Worm (Caenorhabditis elegans): ENCODE results near the gene bath-42.
A peak's percentile ranks its signal among the peaks of the same experiment; 100 is the strongest.

Gene bath-42

ce11 chrIII:8125234-8125633 is 37.9 kb downstream of the bath-42 start:
- peak; percentile 10 for TF ChIP-seq dve-1 (tag; optimal IDR thresholded peaks at IDR 0.05)
- peak; percentile 63 for TF ChIP-seq nfya-1 (tag; optimal IDR thresholded peaks at IDR 0.05)
- TF ChIP-seq ceh-14 (tag; optimal IDR thresholded peaks at IDR 0.05): no peak
- peak; percentile 18 for TF ChIP-seq elt-2 (tag; optimal IDR thresholded peaks at IDR 0.05)
- peak; percentile 30 for TF ChIP-seq tbx-2 (tag; optimal IDR thresholded peaks at IDR 0.05)

DNA sequence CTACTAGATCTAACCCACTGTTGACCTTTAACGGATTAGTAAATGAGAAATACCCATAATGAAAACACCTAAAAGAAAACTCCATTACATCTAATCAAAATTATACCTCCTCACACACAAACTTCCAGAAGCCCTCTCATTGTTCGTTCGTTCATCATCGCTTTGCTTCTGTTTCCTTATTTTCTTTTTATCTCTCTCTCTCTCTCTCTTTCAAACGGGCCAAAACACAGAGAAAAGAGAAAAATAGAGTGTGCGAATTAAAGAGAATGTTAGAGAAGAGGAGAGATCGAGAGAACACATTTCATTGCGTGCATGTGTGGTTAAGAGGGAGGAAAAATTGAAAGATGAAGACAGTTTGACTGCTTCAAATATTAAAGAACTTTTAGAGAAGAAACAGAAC is 38.9 kb downstream of the bath-42 start:
- TF ChIP-seq lim-6 (tag; optimal IDR thresholded peaks at IDR 0.05) (no peak), rnt-1 (tag; optimal IDR thresholded peaks at IDR 0.05) (peak; percentile 17), nfya-1 (tag; optimal IDR thresholded peaks at IDR 0.05) (peak; percentile 71), ceh-31 (tag; optimal IDR thresholded peaks at IDR 0.05) (peak; percentile 46), sox-2 (GFP tag; IDR thresholded peaks at IDR 0.05) (peak; percentile 7; the same call in 1 of the 2 replicates), unc-42 (tag; optimal IDR thresholded peaks at IDR 0.05) (peak; percentile 41), ceh-19 (GFP tag; optimal IDR thresholded peaks at IDR 0.05) (no peak), pax-1 (tag; optimal IDR thresholded peaks at IDR 0.05) (peak; percentile 66), ceh-22 (tag; optimal IDR thresholded peaks at IDR 0.05) (no peak), tbx-2 (tag; optimal IDR thresholded peaks at IDR 0.05) (peak; percentile 13)

DNA sequence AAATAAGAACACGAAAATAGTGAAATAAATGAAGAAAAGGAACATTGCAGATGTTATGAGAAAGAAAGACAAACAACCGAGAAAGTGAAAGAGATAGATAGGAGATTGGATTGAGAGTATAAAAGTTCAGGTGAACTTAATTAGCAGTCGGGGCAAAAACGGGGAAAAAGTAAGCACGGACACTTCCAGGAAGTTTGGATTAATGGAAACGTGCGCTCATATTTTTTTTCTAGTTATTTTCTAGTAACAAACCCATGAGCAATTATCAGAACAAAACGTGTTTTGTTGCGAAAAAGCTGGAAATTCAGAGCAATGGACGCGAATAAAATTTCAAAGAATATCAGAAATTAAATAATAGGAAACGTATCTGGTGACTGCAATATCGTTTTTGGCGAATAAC is 41.3 kb downstream of the bath-42 start:
- TF ChIP-seq pat-9 (tag; optimal IDR thresholded peaks at IDR 0.05) (no peak), ets-4 (tag; optimal IDR thresholded peaks at IDR 0.05) (no peak), madf-2 (tag; optimal IDR thresholded peaks at IDR 0.05) (no peak), che-1 (tag; optimal IDR thresholded peaks at IDR 0.05) (no peak), ceh-34 (tag; optimal IDR thresholded peaks at IDR 0.05) (no peak), ama-1 (optimal IDR thresholded peaks at IDR 0.05) (no peak), K02D7.2 (tag; optimal IDR thresholded peaks at IDR 0.05) (no peak), K09A11.1 (tag; optimal IDR thresholded peaks at IDR 0.05; ENCODE audit: insufficient read depth) (no peak), fax-1 (tag; optimal IDR thresholded peaks at IDR 0.05) (no peak), tbx-2 (tag; optimal IDR thresholded peaks at IDR 0.05) (no peak), pha-2 (tag; optimal IDR thresholded peaks at IDR 0.05) (no peak), ahr-1 (tag; optimal IDR thresholded peaks at IDR 0.05) (no peak)

ce11 chrIII:8121132-8121531 is 42.1 kb downstream of the bath-42 start, which contains the start of gene gei-8:
Gene gei-8, minus strand, starts transcription at chrIII:8121232.
- TF ChIP-seq sdc-2 (tag; optimal IDR thresholded peaks at IDR 0.05) (no peak), ceh-30 (tag; optimal IDR thresholded peaks at IDR 0.05) (no peak), elt-4 (tag; optimal IDR thresholded peaks at IDR 0.05) (no peak), ztf-16 (tag; optimal IDR thresholded peaks at IDR 0.05) (no peak), ceh-24 (tag; optimal IDR thresholded peaks at IDR 0.05) (no peak), ceh-45 (GFP tag; IDR thresholded peaks at IDR 0.05) (no peak), ceh-48 (tag; optimal IDR thresholded peaks at IDR 0.05) (no peak), nhr-11 (tag; optimal IDR thresholded peaks at IDR 0.05) (no peak)

DNA sequence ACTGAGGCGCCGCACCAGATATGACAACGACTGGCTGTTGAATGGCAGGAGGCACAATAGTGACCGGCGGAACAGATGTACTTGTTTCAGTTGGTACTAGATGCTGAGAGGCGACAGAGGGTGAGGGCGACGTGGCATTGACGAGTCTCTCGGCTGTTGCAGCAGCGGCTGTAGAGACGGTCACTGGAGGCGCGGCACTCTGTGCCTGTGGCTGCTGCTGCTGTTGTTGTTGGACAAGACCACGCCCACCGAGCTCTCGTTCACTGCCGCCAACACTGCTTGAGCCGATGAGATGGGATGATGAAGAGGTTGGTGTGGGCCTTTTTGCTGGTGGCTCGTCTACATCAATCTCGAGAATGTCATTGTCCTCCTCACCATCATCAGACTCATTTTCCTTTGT is 46.0 kb downstream of the bath-42 start:
- no peak for TF ChIP-seq fkh-10 (GFP tag; optimal IDR thresholded peaks at IDR 0.05)
- TF ChIP-seq tbx-7 (tag; optimal IDR thresholded peaks at IDR 0.05): no peak
- no peak for TF ChIP-seq nhr-11 (tag; optimal IDR thresholded peaks at IDR 0.05)
- no peak for TF ChIP-seq elt-2 (tag; optimal IDR thresholded peaks at IDR 0.05)
- no peak for TF ChIP-seq lim-6 (tag; optimal IDR thresholded peaks at IDR 0.05)

DNA sequence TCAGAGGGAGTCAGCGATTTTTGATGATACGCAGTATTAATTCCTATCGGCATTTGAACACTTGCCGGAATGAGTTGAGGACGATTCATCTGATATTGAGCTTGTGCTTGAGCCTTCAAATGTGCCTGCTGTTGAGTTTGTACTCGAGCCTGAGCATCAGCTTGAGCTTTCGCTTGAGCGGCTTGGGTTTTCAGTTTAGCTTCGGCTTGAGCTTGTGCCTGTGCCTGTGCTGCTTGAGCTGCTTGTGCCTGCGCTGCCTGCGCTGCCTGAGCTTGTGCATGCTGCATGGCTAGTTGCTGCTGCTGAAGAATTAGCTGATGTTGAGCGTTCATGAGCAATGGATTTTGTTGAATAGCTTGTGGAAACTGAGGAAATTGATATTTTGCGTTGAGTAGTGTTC is 47.3 kb downstream of the bath-42 start:
- TF ChIP-seq fax-1 (tag; optimal IDR thresholded peaks at IDR 0.05) (no peak), fkh-6 (tag; optimal IDR thresholded peaks at IDR 0.05) (no peak), ceh-48 (tag; optimal IDR thresholded peaks at IDR 0.05) (no peak), ceh-31 (tag; optimal IDR thresholded peaks at IDR 0.05) (no peak), lim-6 (tag; optimal IDR thresholded peaks at IDR 0.05) (no peak), unc-42 (tag; optimal IDR thresholded peaks at IDR 0.05) (no peak), sdc-2 (tag; optimal IDR thresholded peaks at IDR 0.05) (no peak), sox-4 (tag; optimal IDR thresholded peaks at IDR 0.05) (no peak), madf-2 (tag; optimal IDR thresholded peaks at IDR 0.05) (no peak), eyg-1 (tag; optimal IDR thresholded peaks at IDR 0.05) (no peak), F13H6.1 (tag; optimal IDR thresholded peaks at IDR 0.05) (no peak), ceh-30 (tag; optimal IDR thresholded peaks at IDR 0.05) (no peak), npax-4 (tag; optimal IDR thresholded peaks at IDR 0.05) (no peak), mec-3 (tag; optimal IDR thresholded peaks at IDR 0.05; ENCODE audit: borderline replicate concordance) (no peak), Y22D7AL.16 (tag; optimal IDR thresholded peaks at IDR 0.05) (no peak), dmd-4 (tag; optimal IDR thresholded peaks at IDR 0.05; ENCODE audit: borderline replicate concordance) (no peak)
